Worm (Caenorhabditis elegans): ENCODE data around the gene ins-14.
A peak's percentile ranks its signal among the peaks of the same experiment; 100 is the strongest.

Gene ins-14

ce11 chrII:6782738-6783163 is 37.1 kb upstream of the ins-14 start (continued):
- TF ChIP-seq F57A8.1 (GFP tag; optimal IDR thresholded peaks at IDR 0.05) = no peak
- no peak for TF ChIP-seq ztf-28 (GFP tag; IDR thresholded peaks at IDR 0.05)
- no peak for TF ChIP-seq rcor-1 (GFP tag; IDR thresholded peaks at IDR 0.05)
- TF ChIP-seq attf-3 (GFP tag; conservative IDR thresholded peaks at IDR 0.05) = peak; percentile 34; the same call in 1 of the 2 replicates
- no peak for TF ChIP-seq snpc-3.4 (tag; optimal IDR thresholded peaks at IDR 0.05)
- TF ChIP-seq Y95B8A.8 (GFP tag; IDR thresholded peaks at IDR 0.05) = no peak
- no peak for TF ChIP-seq egl-18 (GFP tag; IDR thresholded peaks at IDR 0.05)
- no peak for TF ChIP-seq ZK185.1 (tag; optimal IDR thresholded peaks at IDR 0.05; ENCODE audit: poor library complexity, severe bottlenecking)
- no peak for TF ChIP-seq ztf-3 (GFP tag; optimal IDR thresholded peaks at IDR 0.05)
- TF ChIP-seq attf-5 (GFP tag; optimal IDR thresholded peaks at IDR 0.05) = peak; percentile 92
- no peak for TF ChIP-seq F10E7.11 (tag; optimal IDR thresholded peaks at IDR 0.05)
- TF ChIP-seq C17E4.6 (GFP tag; IDR thresholded peaks at IDR 0.05) = no peak
- TF ChIP-seq ekl-4 (GFP tag; IDR thresholded peaks at IDR 0.05) = no peak
- peak; percentile 76 for TF ChIP-seq ceh-27 (GFP tag; optimal IDR thresholded peaks at IDR 0.05)
- TF ChIP-seq F33H1.4 (GFP tag; IDR thresholded peaks at IDR 0.05) = no peak
- TF ChIP-seq Y53F4B.3 (GFP tag; IDR thresholded peaks at IDR 0.05) = no peak
- TF ChIP-seq lin-54 (GFP tag; optimal IDR thresholded peaks at IDR 0.05) = no peak
- no peak for TF ChIP-seq nhr-179 (tag; optimal IDR thresholded peaks at IDR 0.05)
- TF ChIP-seq Y56A3A.18 (GFP tag; IDR thresholded peaks at IDR 0.05) = no peak
- TF ChIP-seq bed-1 (GFP tag; IDR thresholded peaks at IDR 0.05) = no peak
- no peak for TF ChIP-seq madf-10 (tag; optimal IDR thresholded peaks at IDR 0.05)
- no peak for TF ChIP-seq T26A5.8 (tag; optimal IDR thresholded peaks at IDR 0.05)
- TF ChIP-seq K12H6.12 (tag; optimal IDR thresholded peaks at IDR 0.05) = peak; percentile 91
- TF ChIP-seq Y67H2A.10 (GFP tag; conservative IDR thresholded peaks at IDR 0.05) = 0 out of 2 replicates have a peak, but pooled peaks have one; percentile 58
- TF ChIP-seq chd-7 (tag; optimal IDR thresholded peaks at IDR 0.05) = no peak
- no peak for TF ChIP-seq rec-8 (tag; optimal IDR thresholded peaks at IDR 0.05)
- TF ChIP-seq athp-1 (tag; optimal IDR thresholded peaks at IDR 0.05) = no peak
- TF ChIP-seq ztf-25 (GFP tag; IDR thresholded peaks at IDR 0.05) = no peak
- TF ChIP-seq die-1 (tag; optimal IDR thresholded peaks at IDR 0.05) = no peak
- peak; percentile 82 for TF ChIP-seq zfh-2 (GFP tag; conservative IDR thresholded peaks at IDR 0.05)
- peak; percentile 55; the same call in 1 of the 2 replicates for TF ChIP-seq dox-1 (GFP tag; IDR thresholded peaks at IDR 0.05)
- no peak for TF ChIP-seq Y79H2A.3 (GFP tag; conservative IDR thresholded peaks at IDR 0.05)
- TF ChIP-seq gei-17 (GFP tag; optimal IDR thresholded peaks at IDR 0.05) = peak; percentile 14
- TF ChIP-seq B0019.2 (GFP tag; conservative IDR thresholded peaks at IDR 0.05) = no peak
- no peak for TF ChIP-seq ztf-22 (GFP tag; optimal IDR thresholded peaks at IDR 0.05)
- TF ChIP-seq attf-6 (GFP tag; IDR thresholded peaks at IDR 0.05) = no peak
- TF ChIP-seq ceh-91 (GFP tag; IDR thresholded peaks at IDR 0.05) = no peak
- 0 out of 2 replicates have a peak, but pooled peaks have one; percentile 15 for TF ChIP-seq cebp-2 (GFP tag; IDR thresholded peaks at IDR 0.05)
- no peak for TF ChIP-seq zim-3 (tag; optimal IDR thresholded peaks at IDR 0.05)
- no peak for TF ChIP-seq lsy-27 (tag; optimal IDR thresholded peaks at IDR 0.05; ENCODE audit: borderline replicate concordance, insufficient read depth)
- TF ChIP-seq T07F8.4 (tag; optimal IDR thresholded peaks at IDR 0.05) = no peak
- TF ChIP-seq him-1 (tag; optimal IDR thresholded peaks at IDR 0.05) = no peak
- no peak for TF ChIP-seq tbx-9 (tag; optimal IDR thresholded peaks at IDR 0.05; ENCODE audit: borderline replicate concordance)
- no peak for TF ChIP-seq ceh-100 (GFP tag; IDR thresholded peaks at IDR 0.05)
- no peak for TF ChIP-seq let-607 (tag; optimal IDR thresholded peaks at IDR 0.05)
- TF ChIP-seq F52B5.7 (tag; optimal IDR thresholded peaks at IDR 0.05) = no peak
- no peak for TF ChIP-seq let-526 (GFP tag; IDR thresholded peaks at IDR 0.05)
- peak; percentile 23 for TF ChIP-seq lin-40 (tag; optimal IDR thresholded peaks at IDR 0.05)
